Worm (Caenorhabditis elegans): ENCODE data around the gene C10A4.7.

C10A4.7 gene

DNA sequence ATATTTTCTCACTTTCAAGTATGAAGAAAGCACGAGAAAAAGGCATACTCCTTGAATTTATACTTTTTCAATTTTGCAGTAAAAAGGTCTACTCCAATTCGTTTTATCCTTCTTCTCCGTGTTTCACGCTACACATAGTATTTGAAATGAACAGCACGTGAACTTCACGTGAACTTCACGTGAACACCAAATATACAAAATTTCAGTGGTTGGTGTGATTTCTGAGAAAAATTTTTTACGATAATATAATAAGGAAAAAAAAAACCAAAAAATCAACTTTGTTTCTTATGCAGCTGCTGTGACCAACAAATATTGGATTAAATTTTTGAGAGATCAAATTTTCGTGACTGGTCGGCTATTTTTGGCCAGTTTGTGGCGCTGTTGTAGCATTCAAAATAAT lies 31.2 kb upstream of the C10A4.7 start:
- no peak for TF ChIP-seq B0035.1 (tag; optimal IDR thresholded peaks at IDR 0.05)
- TF ChIP-seq nhr-80 (tag; optimal IDR thresholded peaks at IDR 0.05), result no peak
- TF ChIP-seq ceh-40 (GFP tag; IDR thresholded peaks at IDR 0.05), result no peak
- no peak for TF ChIP-seq athp-1 (tag; optimal IDR thresholded peaks at IDR 0.05)
- no peak for TF ChIP-seq snpc-3.4 (tag; optimal IDR thresholded peaks at IDR 0.05)
- no peak for TF ChIP-seq snpc-4 (GFP tag; optimal IDR thresholded peaks at IDR 0.05)
- no peak for TF ChIP-seq snpc-4 (tag; optimal IDR thresholded peaks at IDR 0.05)
- TF ChIP-seq ama-1 (optimal IDR thresholded peaks at IDR 0.05), result no peak
- no peak for TF ChIP-seq ama-1 (GFP tag; optimal IDR thresholded peaks at IDR 0.05)
- no peak for TF ChIP-seq nhr-90 (tag; optimal IDR thresholded peaks at IDR 0.05)
- TF ChIP-seq let-607 (tag; optimal IDR thresholded peaks at IDR 0.05), result no peak
- no peak for TF ChIP-seq sea-2 (GFP tag; IDR thresholded peaks at IDR 0.05)
- TF ChIP-seq hsf-1 (GFP tag; IDR thresholded peaks at IDR 0.05), result no peak
- TF ChIP-seq F57A8.1 (GFP tag; optimal IDR thresholded peaks at IDR 0.05), result no peak
- TF ChIP-seq zfh-2 (GFP tag; conservative IDR thresholded peaks at IDR 0.05), result no peak
- TF ChIP-seq cebp-1 (GFP tag; IDR thresholded peaks at IDR 0.05), result no peak
- no peak for TF ChIP-seq cebp-1 (tag; optimal IDR thresholded peaks at IDR 0.05)
- no peak for TF ChIP-seq bed-1 (GFP tag; IDR thresholded peaks at IDR 0.05)

ce11 chrX:7445734-7446133 lies 30.4 kb upstream of the C10A4.7 start:
- no peak for TF ChIP-seq bed-1 (GFP tag; IDR thresholded peaks at IDR 0.05)
- peak in 1 of 2 experiments; percentile 8 for TF ChIP-seq let-607 (tag; optimal IDR thresholded peaks at IDR 0.05)
- TF ChIP-seq snpc-1.1 (tag; optimal IDR thresholded peaks at IDR 0.05; ENCODE audit: insufficient read depth), result no peak
- TF ChIP-seq snpc-1.3 (tag; optimal IDR thresholded peaks at IDR 0.05; ENCODE audit: insufficient read depth), result no peak
- no peak for TF ChIP-seq dox-1 (GFP tag; IDR thresholded peaks at IDR 0.05)
- TF ChIP-seq unc-62 (GFP tag; optimal IDR thresholded peaks at IDR 0.05), result peak; percentile 10
- TF ChIP-seq nhr-80 (tag; optimal IDR thresholded peaks at IDR 0.05), result peak; percentile 85
- no peak for TF ChIP-seq ceh-91 (GFP tag; IDR thresholded peaks at IDR 0.05)
- no peak for TF ChIP-seq cebp-1 (GFP tag; IDR thresholded peaks at IDR 0.05)
- TF ChIP-seq cebp-1 (tag; optimal IDR thresholded peaks at IDR 0.05), result peak; percentile 30
- TF ChIP-seq bed-2 (GFP tag; IDR thresholded peaks at IDR 0.05), result no peak

DNA sequence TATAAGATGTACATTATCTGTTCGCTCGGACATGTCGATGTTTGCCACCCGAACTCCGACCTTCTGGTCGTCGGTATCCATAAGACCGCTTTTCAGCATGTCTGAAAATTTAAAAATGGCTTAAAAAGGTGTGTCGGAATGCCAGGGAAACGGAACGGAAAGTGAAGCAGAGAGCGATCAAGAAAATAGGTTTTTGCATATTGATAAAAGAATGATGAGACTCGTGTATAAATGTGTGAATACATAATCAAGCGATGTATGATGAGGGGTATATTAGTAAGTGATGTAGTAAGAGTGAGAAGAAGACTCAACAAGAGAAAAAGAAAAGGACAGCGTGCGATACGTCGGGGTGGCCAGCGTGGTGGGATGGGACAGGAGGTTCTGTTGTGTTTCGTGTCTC lies 27.2 kb upstream of the C10A4.7 start, which contains the start of gene acl-12:
acl-12 (minus strand) TSS at position 101 of the 400 bp plus-strand sequence.
- TF ChIP-seq him-1 (tag; optimal IDR thresholded peaks at IDR 0.05) (no peak), lir-1 (GFP tag; conservative IDR thresholded peaks at IDR 0.05) (no peak), tbp1 (GFP tag; optimal IDR thresholded peaks at IDR 0.05) (no peak), nhr-90 (tag; optimal IDR thresholded peaks at IDR 0.05) (no peak), aptf-2 (GFP tag; conservative IDR thresholded peaks at IDR 0.05) (no peak), nhr-120 (GFP tag; IDR thresholded peaks at IDR 0.05) (no peak), mcd-1 (GFP tag; IDR thresholded peaks at IDR 0.05) (no peak), sdz-38 (tag; optimal IDR thresholded peaks at IDR 0.05) (no peak), ztf-3 (GFP tag; optimal IDR thresholded peaks at IDR 0.05) (no peak), F22D6.2 (tag; optimal IDR thresholded peaks at IDR 0.05) (no peak), mel-28 (tag; optimal IDR thresholded peaks at IDR 0.05; ENCODE audit: borderline replicate concordance) (no peak), aptf-3 (GFP tag; IDR thresholded peaks at IDR 0.05) (no peak), madf-3 (GFP tag; IDR thresholded peaks at IDR 0.05) (no peak), cebp-1 (GFP tag; IDR thresholded peaks at IDR 0.05) (no peak), cebp-1 (tag; optimal IDR thresholded peaks at IDR 0.05) (no peak), B0261.1 (tag; optimal IDR thresholded peaks at IDR 0.05) (no peak), F33H1.4 (GFP tag; IDR thresholded peaks at IDR 0.05) (no peak), let-526 (GFP tag; IDR thresholded peaks at IDR 0.05) (no peak)
